Worm (Caenorhabditis elegans): ENCODE results near the gene fubl-3.

fubl-3 gene

ce11 chrX:17464801-17465200 lies 30.6 kb downstream of the fubl-3 start, which contains the start of gene slc-17.1:
slc-17.1 (minus strand) TSS chrX:17464901.
- TF ChIP-seq F57C9.4 (tag; optimal IDR thresholded peaks at IDR 0.05), result no peak
- TF ChIP-seq lag-1 (GFP tag; IDR thresholded peaks at IDR 0.05), result 0 out of 2 replicates have a peak, but pooled peaks have one; percentile 28

- TF ChIP-seq somi-1 (GFP tag; optimal IDR thresholded peaks at IDR 0.05), result no peak
- no peak for TF ChIP-seq rcor-1 (GFP tag; IDR thresholded peaks at IDR 0.05)
- no peak for TF ChIP-seq cebp-1 (GFP tag; IDR thresholded peaks at IDR 0.05)
- peak; percentile 38 for TF ChIP-seq cebp-1 (tag; optimal IDR thresholded peaks at IDR 0.05)
- TF ChIP-seq F49E8.2 (tag; optimal IDR thresholded peaks at IDR 0.05; ENCODE audit: insufficient read depth), result no peak
- TF ChIP-seq hmg-1.2 (GFP tag; IDR thresholded peaks at IDR 0.05), result no peak
- peak; percentile 32 for TF ChIP-seq lin-40 (tag; optimal IDR thresholded peaks at IDR 0.05)
- TF ChIP-seq chd-7 (tag; optimal IDR thresholded peaks at IDR 0.05), result no peak
- no peak for TF ChIP-seq mes-4 (tag; optimal IDR thresholded peaks at IDR 0.05)
- no peak for TF ChIP-seq snpc-1.1 (tag; optimal IDR thresholded peaks at IDR 0.05; ENCODE audit: insufficient read depth)
Measured at ce11 chrX:17466615-17467014, 32.4 kb downstream of the fubl-3 start, which contains the start of gene ZK54.3. ZK54.3 (minus strand) TSS chrX:17467005.

- TF ChIP-seq nfya-2 (GFP tag; IDR thresholded peaks at IDR 0.05) (no peak), zfh-2 (GFP tag; conservative IDR thresholded peaks at IDR 0.05) (no peak), ztf-6 (GFP tag; IDR thresholded peaks at IDR 0.05) (no peak)
Measured at ce11 chrX:17468483-17468882, 34.2 kb downstream of the fubl-3 start.

ce11 chrX:17471703-17472102 lies 37.5 kb downstream of the fubl-3 start:
- TF ChIP-seq aptf-3 (GFP tag; IDR thresholded peaks at IDR 0.05), result no peak
- peak; percentile 25; the same call in 1 of the 2 replicates for TF ChIP-seq dox-1 (GFP tag; IDR thresholded peaks at IDR 0.05)
- no peak for TF ChIP-seq C17E4.6 (GFP tag; IDR thresholded peaks at IDR 0.05)
- TF ChIP-seq madf-3 (GFP tag; IDR thresholded peaks at IDR 0.05), result no peak
- TF ChIP-seq egl-18 (GFP tag; IDR thresholded peaks at IDR 0.05), result no peak
- TF ChIP-seq snpc-1.1 (tag; optimal IDR thresholded peaks at IDR 0.05; ENCODE audit: insufficient read depth), result no peak
- no peak for TF ChIP-seq madf-8 (GFP tag; conservative IDR thresholded peaks at IDR 0.05)
- peak; percentile 64 for TF ChIP-seq nhr-80 (tag; optimal IDR thresholded peaks at IDR 0.05)
- no peak for TF ChIP-seq snpc-1.3 (tag; optimal IDR thresholded peaks at IDR 0.05; ENCODE audit: insufficient read depth)
- no peak for TF ChIP-seq gei-17 (GFP tag; optimal IDR thresholded peaks at IDR 0.05)
- TF ChIP-seq ekl-4 (GFP tag; IDR thresholded peaks at IDR 0.05), result 0 out of 2 replicates have a peak, but pooled peaks have one; percentile 37
- TF ChIP-seq F39B2.1 (GFP tag; IDR thresholded peaks at IDR 0.05), result no peak
- no peak for TF ChIP-seq somi-1 (GFP tag; optimal IDR thresholded peaks at IDR 0.05)
- no peak for TF ChIP-seq F52B5.7 (tag; optimal IDR thresholded peaks at IDR 0.05)
- no peak for TF ChIP-seq ccch-3 (GFP tag; optimal IDR thresholded peaks at IDR 0.05)
- TF ChIP-seq cebp-1 (GFP tag; IDR thresholded peaks at IDR 0.05), result no peak
- TF ChIP-seq cebp-1 (tag; optimal IDR thresholded peaks at IDR 0.05), result peak; percentile 26
- peak; percentile 6 for TF ChIP-seq K12H6.12 (tag; optimal IDR thresholded peaks at IDR 0.05)
- TF ChIP-seq F23B12.7 (tag; optimal IDR thresholded peaks at IDR 0.05; ENCODE audit: insufficient read depth), result no peak

ce11 chrX:17472917-17473316 lies 38.7 kb downstream of the fubl-3 start:
- TF ChIP-seq pha-4 (tag; optimal IDR thresholded peaks at IDR 0.05), result no peak
- TF ChIP-seq nhr-120 (GFP tag; IDR thresholded peaks at IDR 0.05), result no peak
- TF ChIP-seq nfya-2 (GFP tag; IDR thresholded peaks at IDR 0.05), result no peak
- no peak; the same call in 1 of the 2 replicates for TF ChIP-seq cebp-1 (GFP tag; IDR thresholded peaks at IDR 0.05)
- peak; percentile 65 for TF ChIP-seq cebp-1 (tag; optimal IDR thresholded peaks at IDR 0.05)
- TF ChIP-seq Y95B8A.8 (GFP tag; IDR thresholded peaks at IDR 0.05), result no peak
- TF ChIP-seq ztf-28 (GFP tag; IDR thresholded peaks at IDR 0.05), result no peak
- TF ChIP-seq ceh-91 (GFP tag; IDR thresholded peaks at IDR 0.05), result no peak
- TF ChIP-seq nhr-80 (tag; optimal IDR thresholded peaks at IDR 0.05), result peak; percentile 38
- TF ChIP-seq F33H1.4 (GFP tag; IDR thresholded peaks at IDR 0.05), result no peak
- TF ChIP-seq zfh-2 (GFP tag; conservative IDR thresholded peaks at IDR 0.05), result no peak
- TF ChIP-seq T07F8.4 (tag; optimal IDR thresholded peaks at IDR 0.05), result no peak
- no peak for TF ChIP-seq K11D2.4 (GFP tag; IDR thresholded peaks at IDR 0.05)
- TF ChIP-seq hlh-12 (tag; optimal IDR thresholded peaks at IDR 0.05), result no peak
- TF ChIP-seq F55B11.4 (tag; optimal IDR thresholded peaks at IDR 0.05; ENCODE audit: borderline replicate concordance, insufficient read depth), result no peak
- peak; percentile 45; the same call in 1 of the 2 replicates for TF ChIP-seq dox-1 (GFP tag; IDR thresholded peaks at IDR 0.05)
- TF ChIP-seq lin-35 (GFP tag; optimal IDR thresholded peaks at IDR 0.05), result no peak
- no peak for TF ChIP-seq F37B4.10 (GFP tag; IDR thresholded peaks at IDR 0.05)

Data from whole organism, young adult.